Worm (Caenorhabditis elegans) whole organism, L1 larva: ENCODE results near the gene F45G2.8.

Experiments used
- C04F5.9 ChIP-seq: sonication (generic microtip); optimal IDR thresholded peaks from 2 replicates; lab custom pipeline; 2016; ENCODE audit warnings: missing genetic modification characterization, missing compliant biosample characterization
- C34B4.2 ChIP-seq: sonication (generic microtip); optimal IDR thresholded peaks from 2 replicates; lab custom pipeline; 2017; ENCODE audit warnings: mild to moderate bottlenecking, missing genetic modification characterization, missing compliant biosample characterization
- Y116A8C.19 ChIP-seq: sonication (generic microtip); optimal IDR thresholded peaks from 2 replicates; lab custom pipeline; 2016; ENCODE audit warnings: missing compliant biosample characterization, missing genetic modification characterization, borderline replicate concordance
- aly-2 ChIP-seq: fragments of 150-350 bp; optimal IDR thresholded peaks from 2 replicates; lab custom pipeline; 2014; ENCODE audit warnings: missing biosample characterization, missing genetic modification characterization
- ama-1 ChIP-seq: fragments of 150-350 bp; optimal IDR thresholded peaks from 2 replicates; lab custom pipeline; 2014
- blmp-1 ChIP-seq: fragments of 150-350 bp; optimal IDR thresholded peaks from 2 replicates; lab custom pipeline; 2014; ENCODE audit warnings: missing biosample characterization, missing genetic modification characterization
- ceh-63 ChIP-seq: fragments of 200-800 bp; sonication (Bioruptor generic); optimal IDR thresholded peaks from 2 replicates; lab custom pipeline; 2018; ENCODE audit warnings: mild to moderate bottlenecking, missing genetic modification characterization, missing compliant biosample characterization
- ceh-8 ChIP-seq: fragments of 200-800 bp; sonication (Bioruptor generic); optimal IDR thresholded peaks from 2 replicates; lab custom pipeline; 2018; ENCODE audit warnings: mild to moderate bottlenecking, missing genetic modification characterization, moderate library complexity, missing compliant biosample characterization
- ceh-82 ChIP-seq, 3 experiments: fragments of 150-350 bp in 1 of 3; sonication (generic microtip) in 2 of 3; optimal IDR thresholded peaks; 2 replicates each; lab custom pipeline; 2014 to 2017; ENCODE audit warnings: missing biosample characterization in 3 of 3, missing genetic modification characterization in 3 of 3
- ceh-88 ChIP-seq: fragments of 200-800 bp; sonication (Bioruptor generic); IDR thresholded peaks from 2 replicates; pipeline ENCODE4 v1.3.6; 2022; ENCODE audit warnings: missing genetic modification characterization, missing compliant biosample characterization
- ceh-90 ChIP-seq: sonication (generic microtip); optimal IDR thresholded peaks from 2 replicates; lab custom pipeline; 2016; ENCODE audit warnings: missing genetic modification characterization, missing compliant biosample characterization
- dpl-1 ChIP-seq, 3 experiments: fragments of 150-350 bp in 2 of 3; sonication (generic microtip) in 1 of 3; optimal IDR thresholded peaks; 2 replicates each; lab custom pipeline; 2014 to 2017; ENCODE audit warnings: missing biosample characterization in 3 of 3, missing genetic modification characterization in 3 of 3, missing genetic modification reagents in 3 of 3
- dsc-1 ChIP-seq: sonication (generic microtip); optimal IDR thresholded peaks from 2 replicates; lab custom pipeline; 2016; ENCODE audit warnings: mild to moderate bottlenecking, missing genetic modification characterization, missing compliant biosample characterization
- efl-3 ChIP-seq: fragments of 200-800 bp; sonication (Bioruptor generic); optimal IDR thresholded peaks from 2 replicates; lab custom pipeline; 2018; ENCODE audit warnings: mild to moderate bottlenecking, missing genetic modification characterization, missing compliant biosample characterization
- egl-13 ChIP-seq: sonication (generic microtip); optimal IDR thresholded peaks from 2 replicates; lab custom pipeline; 2016; ENCODE audit warnings: missing genotype, missing genetic modification reagents, missing genetic modification characterization, missing compliant biosample characterization
- elt-2 ChIP-seq: sonication (generic microtip); optimal IDR thresholded peaks from 2 replicates; lab custom pipeline; 2016; ENCODE audit warnings: missing genetic modification characterization, mild to moderate bottlenecking, inconsistent platforms, missing compliant biosample characterization, missing genetic modification reagents
- fkh-10 ChIP-seq: sonication (generic microtip); optimal IDR thresholded peaks from 2 replicates; lab custom pipeline; 2017; ENCODE audit warnings: missing biosample characterization, missing genetic modification reagents, missing genetic modification characterization
- fkh-4 ChIP-seq: sonication (generic microtip); optimal IDR thresholded peaks from 2 replicates; lab custom pipeline; 2016; ENCODE audit warnings: missing compliant biosample characterization, missing genetic modification characterization, borderline replicate concordance
- fkh-8 ChIP-seq: sonication (generic microtip); optimal IDR thresholded peaks from 2 replicates; lab custom pipeline; 2016; ENCODE audit warnings: mild to moderate bottlenecking, missing genetic modification characterization, missing compliant biosample characterization
- fos-1 ChIP-seq: fragments of 150-350 bp; optimal IDR thresholded peaks from 2 replicates; lab custom pipeline; 2014; ENCODE audit warnings: missing biosample characterization, missing genetic modification characterization
- grh-1 ChIP-seq: fragments of 200-800 bp; sonication (Bioruptor generic); IDR thresholded peaks from 2 replicates; pipeline ENCODE4 v1.3.6; 2022; ENCODE audit warnings: missing genetic modification reagents, missing genetic modification characterization, missing compliant biosample characterization
- irx-1 ChIP-seq: sonication (generic microtip); optimal IDR thresholded peaks from 2 replicates; lab custom pipeline; 2016; ENCODE audit warnings: missing genetic modification characterization, missing compliant biosample characterization
- jun-1 ChIP-seq: fragments of 150-350 bp; optimal IDR thresholded peaks from 2 replicates; lab custom pipeline; 2014; ENCODE audit warnings: missing biosample characterization, missing genetic modification reagents, missing genetic modification characterization
- lin-13 ChIP-seq: fragments of 150-350 bp; optimal IDR thresholded peaks from 2 replicates; lab custom pipeline; 2014; ENCODE audit warnings: missing biosample characterization, missing genetic modification reagents, missing genetic modification characterization
- lin-14 ChIP-seq: fragments of 200-800 bp; sonication (Bioruptor generic); optimal IDR thresholded peaks from 2 replicates; lab custom pipeline; 2018; ENCODE audit warnings: mild to moderate bottlenecking, missing genetic modification characterization, moderate library complexity, missing compliant biosample characterization
- lin-35 ChIP-seq, 2 experiments: fragments of 150-350 bp; optimal IDR thresholded peaks; 2 replicates each; lab custom pipeline; 2014; ENCODE audit warnings: missing biosample characterization in 2 of 2, missing genetic modification characterization in 2 of 2, missing genetic modification reagents in 2 of 2
- lin-39 ChIP-seq: fragments of 150-350 bp; optimal IDR thresholded peaks from 2 replicates; lab custom pipeline; 2014; ENCODE audit warnings: missing biosample characterization, missing genetic modification reagents, missing genetic modification characterization
- lir-3 ChIP-seq: sonication (generic microtip); optimal IDR thresholded peaks from 2 replicates; lab custom pipeline; 2016; ENCODE audit warnings: mild to moderate bottlenecking, missing genetic modification characterization, moderate library complexity, missing compliant biosample characterization; ENCODE audit not compliant: poor library complexity
- lsy-2 ChIP-seq, 2 experiments: fragments of 150-350 bp; optimal IDR thresholded peaks; 2 replicates each; lab custom pipeline; 2014; ENCODE audit warnings: missing biosample characterization in 2 of 2, missing genetic modification characterization in 2 of 2
- mdl-1 ChIP-seq, 2 experiments: fragments of 150-350 bp; optimal IDR thresholded peaks; 2 replicates each; lab custom pipeline; 2014 to 2017; ENCODE audit warnings: missing biosample characterization in 2 of 2, missing genetic modification characterization in 2 of 2, inconsistent platforms in 1 of 2
- nhr-12 ChIP-seq: sonication (generic microtip); optimal IDR thresholded peaks from 2 replicates; lab custom pipeline; 2017; ENCODE audit warnings: missing biosample characterization, missing genetic modification characterization
- nhr-19 ChIP-seq: fragments of 200-800 bp; sonication (Bioruptor generic); conservative IDR thresholded peaks from 2 replicates; pipeline ENCODE4 v1.3.6; 2022; ENCODE audit warnings: missing genetic modification characterization, missing compliant biosample characterization
- nhr-20 ChIP-seq: sonication (generic microtip); optimal IDR thresholded peaks from 2 replicates; lab custom pipeline; 2016; ENCODE audit warnings: mild to moderate bottlenecking, missing genetic modification characterization, missing compliant biosample characterization
- nhr-28 ChIP-seq: fragments of 150-350 bp; optimal IDR thresholded peaks from 2 replicates; lab custom pipeline; 2014; ENCODE audit warnings: missing biosample characterization, missing genetic modification characterization
- nhr-76 ChIP-seq: sonication (generic microtip); optimal IDR thresholded peaks from 2 replicates; lab custom pipeline; 2017; ENCODE audit warnings: missing biosample characterization, missing genetic modification characterization
- nhr-77 ChIP-seq: fragments of 150-350 bp; optimal IDR thresholded peaks from 2 replicates; lab custom pipeline; 2014; ENCODE audit warnings: missing biosample characterization, missing genetic modification characterization
- nhr-84 ChIP-seq: sonication (generic microtip); optimal IDR thresholded peaks from 2 replicates; lab custom pipeline; 2017; ENCODE audit warnings: missing biosample characterization, missing genetic modification characterization
- nhr-85 ChIP-seq: sonication (generic microtip); peaks from one replicate; lab custom pipeline; 2016; ENCODE audit warnings: missing genetic modification characterization, inconsistent platforms, missing compliant biosample characterization
- pax-3 ChIP-seq: fragments of 200-800 bp; sonication (Bioruptor generic); optimal IDR thresholded peaks from 2 replicates; lab custom pipeline; 2018; ENCODE audit warnings: mild to moderate bottlenecking, missing genetic modification characterization, moderate library complexity, missing compliant biosample characterization
- pqm-1 ChIP-seq: sonication (generic microtip); optimal IDR thresholded peaks from 3 replicates; lab custom pipeline; 2017; ENCODE audit warnings: missing biosample characterization, missing genetic modification characterization
- rnt-1 ChIP-seq: sonication (generic microtip); optimal IDR thresholded peaks from 2 replicates; lab custom pipeline; 2016; ENCODE audit warnings: mild to moderate bottlenecking, missing genetic modification characterization, moderate library complexity, missing compliant biosample characterization
- skn-1 ChIP-seq: fragments of 150-350 bp; optimal IDR thresholded peaks from 2 replicates; lab custom pipeline; 2014; ENCODE audit warnings: missing biosample characterization, missing genetic modification characterization
- snpc-4 ChIP-seq: fragments of 150-350 bp; optimal IDR thresholded peaks from 2 replicates; lab custom pipeline; 2014; ENCODE audit warnings: missing biosample characterization, missing genetic modification characterization
- sox-4 ChIP-seq: sonication (generic microtip); optimal IDR thresholded peaks from 2 replicates; lab custom pipeline; 2016; ENCODE audit warnings: missing genetic modification characterization, missing compliant biosample characterization
- sptf-1 ChIP-seq: fragments of 150-350 bp; optimal IDR thresholded peaks from 2 replicates; lab custom pipeline; 2014; ENCODE audit warnings: missing biosample characterization, missing genetic modification characterization
- sup-37 ChIP-seq: fragments of 200-800 bp; sonication (Bioruptor generic); optimal IDR thresholded peaks from 2 replicates; lab custom pipeline; 2018; ENCODE audit warnings: mild to moderate bottlenecking, missing genetic modification characterization, missing compliant biosample characterization
- swsn-7 ChIP-seq: sonication (generic microtip); optimal IDR thresholded peaks from 2 replicates; lab custom pipeline; 2016; ENCODE audit warnings: missing genetic modification characterization, missing compliant biosample characterization
- tbx-2 ChIP-seq: sonication (generic microtip); optimal IDR thresholded peaks from 2 replicates; lab custom pipeline; 2016; ENCODE audit warnings: missing genetic modification characterization, missing compliant biosample characterization
- tlp-1 ChIP-seq: fragments of 150-350 bp; optimal IDR thresholded peaks from 2 replicates; lab custom pipeline; 2014; ENCODE audit warnings: missing biosample characterization, missing genetic modification characterization
- unc-30 ChIP-seq: sonication (generic microtip); optimal IDR thresholded peaks from 2 replicates; lab custom pipeline; 2017; ENCODE audit warnings: missing biosample characterization, missing genetic modification characterization
- vab-15 ChIP-seq: sonication (generic microtip); optimal IDR thresholded peaks from 2 replicates; lab custom pipeline; 2017; ENCODE audit warnings: missing genotype, mild to moderate bottlenecking, missing genetic modification characterization, missing compliant biosample characterization
- zip-4 ChIP-seq: fragments of 200-800 bp; sonication (Bioruptor generic); optimal IDR thresholded peaks from 2 replicates; lab custom pipeline; 2018; ENCODE audit warnings: mild to moderate bottlenecking, missing genetic modification characterization, moderate library complexity, missing compliant biosample characterization

F45G2.8 gene

DNA sequence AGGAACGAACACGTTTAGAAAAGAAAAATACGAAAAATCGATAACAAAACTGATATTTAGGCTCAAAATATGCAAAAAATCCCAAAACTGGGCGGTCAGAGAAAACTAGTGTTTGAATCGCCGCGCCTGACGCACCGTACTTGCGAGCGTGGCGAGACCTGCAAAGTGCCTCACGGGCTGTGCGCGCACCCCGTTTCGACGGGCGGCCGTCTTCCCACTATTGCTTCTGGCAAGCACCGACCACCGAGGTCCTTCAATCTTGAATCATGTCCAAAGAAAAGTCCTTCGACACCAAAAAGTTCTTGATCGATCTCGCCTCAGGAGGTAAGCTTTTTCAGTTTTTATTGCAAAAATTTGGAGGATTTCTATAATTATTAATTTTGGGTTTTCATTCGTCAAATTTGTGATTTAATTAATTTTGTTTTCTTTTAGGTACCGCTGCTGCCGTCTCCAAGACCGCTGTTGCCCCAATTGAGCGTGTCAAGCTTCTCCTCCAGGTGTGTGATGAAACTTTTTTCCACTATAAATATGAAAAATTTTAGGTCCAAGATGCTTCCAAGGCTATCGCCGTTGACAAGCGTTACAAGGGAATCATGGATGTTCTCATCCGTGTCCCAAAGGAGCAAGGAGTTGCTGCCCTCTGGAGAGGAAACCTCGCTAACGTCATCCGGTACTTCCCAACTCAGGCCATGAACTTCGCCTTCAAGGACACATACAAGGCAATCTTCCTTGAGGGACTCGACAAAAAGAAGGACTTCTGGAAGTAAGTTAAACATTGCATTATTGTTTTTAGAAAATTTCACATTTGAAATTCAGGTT, 27.7 kb upstream of the F45G2.8 start, which contains the start of gene ant-1.1:
ant-1.1 (plus strand) TSS at position 199 of the 819 bp plus-strand sequence.
- TF ChIP-seq nhr-28 (tag; lab: Kevin White, UChicago) (no peak), egl-13 (peak; percentile 90), tbx-2 (tag; lab: Kevin White, UChicago) (peak; percentile 96), lin-39 (peak; percentile 75), nhr-19 (GFP tag; lab: Robert Waterston, UW) (peak; percentile 97), ceh-88 (GFP tag; lab: Robert Waterston, UW) (peak; percentile 92), nhr-20 (tag; lab: Kevin White, UChicago) (peak; percentile 95), lin-35 (GFP tag; optimal IDR thresholded peaks at IDR 0.05; lab: Kevin White, UChicago) (peak; percentile 98), ceh-90 (peak; percentile 38), snpc-4 (tag; lab: Kevin White, UChicago) (peak; percentile 57), pax-3 (tag; lab: Kevin White, UChicago) (peak; percentile 96), nhr-77 (tag; lab: Kevin White, UChicago) (peak; percentile 94), rnt-1 (tag; lab: Kevin White, UChicago) (peak; percentile 96), unc-30 (tag; lab: Kevin White, UChicago) (no peak), lin-13 (peak; percentile 96), dpl-1 (GFP tag; optimal IDR thresholded peaks at IDR 0.05; lab: Kevin White, UChicago) (peak; percentile 97 to 98 (median 97)), elt-2 (peak; percentile 59), Y116A8C.19 (tag; lab: Kevin White, UChicago) (no peak), efl-3 (GFP tag; lab: Kevin White, UChicago) (peak; percentile 16), nhr-12 (tag; lab: Kevin White, UChicago) (no peak), lir-3 (peak; percentile 78), fos-1 (tag; lab: Kevin White, UChicago) (peak; percentile 72), lin-14 (peak; percentile 93), sox-4 (tag; lab: Kevin White, UChicago) (peak; percentile 80), grh-1 (GFP tag; lab: Robert Waterston, UW) (peak; percentile 93), nhr-76 (no peak), dsc-1 (tag; lab: Kevin White, UChicago) (peak; percentile 96), irx-1 (tag; lab: Kevin White, UChicago) (peak; percentile 77), C34B4.2 (tag; lab: Kevin White, UChicago) (peak; percentile 100), skn-1 (peak; percentile 94), blmp-1 (tag; lab: Kevin White, UChicago) (peak; percentile 44), vab-15 (tag; lab: Kevin White, UChicago) (peak; percentile 96), fkh-8 (tag; lab: Kevin White, UChicago) (peak; percentile 98), ceh-82 (tag; optimal IDR thresholded peaks at IDR 0.05; lab: Kevin White, UChicago) (peak; percentile 87 to 99 (median 95)), fkh-4 (tag; lab: Kevin White, UChicago) (no peak), ceh-63 (GFP tag; lab: Kevin White, UChicago) (no peak), lsy-2 (tag; optimal IDR thresholded peaks at IDR 0.05; lab: Kevin White, UChicago) (peak; percentile 99), fkh-10 (GFP tag; lab: Kevin White, UChicago) (peak; percentile 70), C04F5.9 (peak; percentile 70), aly-2 (tag; lab: Kevin White, UChicago) (peak; percentile 37), tlp-1 (tag; lab: Kevin White, UChicago) (no peak), sptf-1 (no peak), ceh-8 (GFP tag; lab: Kevin White, UChicago) (peak; percentile 88), pqm-1 (no peak), swsn-7 (tag; lab: Kevin White, UChicago) (peak; percentile 95), jun-1 (tag; lab: Kevin White, UChicago) (peak; percentile 94), nhr-84 (tag; lab: Kevin White, UChicago) (no peak), sup-37 (GFP tag; lab: Kevin White, UChicago) (peak; percentile 87), zip-4 (peak; percentile 87), nhr-85 (peak; percentile 96), ama-1 (lab: Kevin White, UChicago) (peak; percentile 83), mdl-1 (tag; optimal IDR thresholded peaks at IDR 0.05; lab: Kevin White, UChicago) (peak in 1 of 2 experiments; percentile 73)
